Fruit fly (Drosophila melanogaster): Measurements from ENCODE around the gene CG5217.

CG5217 gene

dm6 chr3R:19256477-19256876 lies 8.5 kb upstream of the CG5217 start, which contains the start of gene CG14280:
CG14280 (plus strand) TSS chr3R:19256777.
- no peak for TF ChIP-seq CG4617 (GFP tag; optimal IDR thresholded peaks at IDR 0.05; ENCODE audit: borderline replicate concordance)
- no peak for TF ChIP-seq Stat92E (GFP tag; optimal IDR thresholded peaks at IDR 0.05)
- TF ChIP-seq jumu (GFP tag; optimal IDR thresholded peaks at IDR 0.05): no peak
- TF ChIP-seq pum (GFP tag; optimal IDR thresholded peaks at IDR 0.05): no peak
- no peak for TF ChIP-seq Hey (tag; optimal IDR thresholded peaks at IDR 0.05)
- TF ChIP-seq NfI (GFP tag; optimal IDR thresholded peaks at IDR 0.05): no peak
- TF ChIP-seq pb (GFP tag; optimal IDR thresholded peaks at IDR 0.05): no peak
- TF ChIP-seq CG2129 (GFP tag; IDR thresholded peaks at IDR 0.05; ENCODE audit: partially characterized antibody): no peak
- no peak for TF ChIP-seq fd96Cb (tag; optimal IDR thresholded peaks at IDR 0.05)
- no peak for TF ChIP-seq Hsf (GFP tag; optimal IDR thresholded peaks at IDR 0.05)
- no peak for TF ChIP-seq ems (GFP tag; optimal IDR thresholded peaks at IDR 0.05)
- TF ChIP-seq dan (GFP tag; IDR thresholded peaks at IDR 0.05): no peak
- no peak for TF ChIP-seq HLH4C (GFP tag; IDR thresholded peaks at IDR 0.05; ENCODE audit: partially characterized antibody)
- TF ChIP-seq BtbVII (GFP tag; optimal IDR thresholded peaks at IDR 0.05): no peak
- TF ChIP-seq tin (GFP tag; optimal IDR thresholded peaks at IDR 0.05): no peak

DNA sequence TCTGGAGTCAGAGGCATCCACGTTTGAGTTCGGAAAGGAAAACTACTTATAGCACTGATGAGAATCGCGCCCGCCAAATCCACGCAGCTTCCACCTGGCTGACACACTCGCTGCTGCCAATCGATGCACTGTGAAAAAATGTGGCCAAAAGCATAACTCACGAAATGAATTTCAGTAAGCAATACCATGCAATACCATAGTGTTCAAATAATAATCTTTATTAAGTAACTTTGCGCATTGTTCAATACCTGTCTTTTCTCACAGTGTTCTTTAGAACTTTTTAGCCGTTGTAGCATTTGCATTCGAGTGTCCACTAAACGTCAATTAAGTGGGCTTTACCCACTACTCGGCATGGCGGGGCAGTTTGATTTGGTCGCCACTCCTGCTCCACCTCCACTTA lies 7.3 kb upstream of the CG5217 start:
- 0 out of 2 replicates have a peak, but pooled peaks have one; percentile 5 for TF ChIP-seq CG9932 (GFP tag; IDR thresholded peaks at IDR 0.05)
- TF ChIP-seq NC2β (GFP tag; optimal IDR thresholded peaks at IDR 0.05): no peak
- TF ChIP-seq CG15514 (GFP tag; optimal IDR thresholded peaks at IDR 0.05): no peak
- TF ChIP-seq Chrac-16 (GFP tag; optimal IDR thresholded peaks at IDR 0.05): no peak
- TF ChIP-seq sens (GFP tag): peak; percentile 7
- peak; percentile 7 for TF ChIP-seq CG11504 (tag; optimal IDR thresholded peaks at IDR 0.05)
- no peak for TF ChIP-seq ewg (GFP tag; optimal IDR thresholded peaks at IDR 0.05)
- peak; percentile 37; the same call in 2 of the 3 replicates for TF ChIP-seq zfh1 (GFP tag; IDR thresholded peaks at IDR 0.05)
- TF ChIP-seq CG12769 (tag; optimal IDR thresholded peaks at IDR 0.05): no peak
- no peak for TF ChIP-seq Mes4 (GFP tag; optimal IDR thresholded peaks at IDR 0.05)
- 0 out of 3 replicates have a peak, but pooled peaks have one; percentile 19 for TF ChIP-seq H15 (GFP tag; IDR thresholded peaks at IDR 0.05)
- 0 out of 2 replicates have a peak, but pooled peaks have one; percentile 24 for TF ChIP-seq sisA (GFP tag; IDR thresholded peaks at IDR 0.05)
- TF ChIP-seq ham (GFP tag; IDR thresholded peaks at IDR 0.05): no peak
- no peak for TF ChIP-seq CG2116 (GFP tag; optimal IDR thresholded peaks at IDR 0.05)
- TF ChIP-seq CG10979 (tag; optimal IDR thresholded peaks at IDR 0.05): no peak
- no peak for TF ChIP-seq Scr (GFP tag; IDR thresholded peaks at IDR 0.05; ENCODE audit: partially characterized antibody)
- TF ChIP-seq CG8944 (GFP tag; optimal IDR thresholded peaks at IDR 0.05): no peak
- TF ChIP-seq nau (GFP tag; optimal IDR thresholded peaks at IDR 0.05): no peak
- TF ChIP-seq Lim3 (GFP tag; IDR thresholded peaks at IDR 0.05): no peak
- TF ChIP-seq jing (GFP tag; optimal IDR thresholded peaks at IDR 0.05): no peak
- TF ChIP-seq so (GFP tag; IDR thresholded peaks at IDR 0.05): no peak
- peak; percentile 6 for TF ChIP-seq gem (tag; optimal IDR thresholded peaks at IDR 0.05)
- no peak for TF ChIP-seq CG3847 (GFP tag; IDR thresholded peaks at IDR 0.05)
- peak; percentile 7 to 48 for TF ChIP-seq bsh (GFP tag; optimal IDR thresholded peaks at IDR 0.05)
- 0 out of 2 replicates have a peak, but pooled peaks have one; percentile 10 for TF ChIP-seq Ptx1 (GFP tag; IDR thresholded peaks at IDR 0.05)
- TF ChIP-seq Ets65A (GFP tag): peak; percentile 44
- TF ChIP-seq psq (GFP tag; optimal IDR thresholded peaks at IDR 0.05): no peak
- no peak for TF ChIP-seq Rfx (GFP tag; IDR thresholded peaks at IDR 0.05)
- no peak for TF ChIP-seq CG10267 (tag; optimal IDR thresholded peaks at IDR 0.05)
- no peak for TF ChIP-seq HHEX (GFP tag; optimal IDR thresholded peaks at IDR 0.05)
- no peak for TF ChIP-seq CG10462 (GFP tag; optimal IDR thresholded peaks at IDR 0.05)
- TF ChIP-seq unpg (GFP tag; optimal IDR thresholded peaks at IDR 0.05): no peak
- no peak for TF ChIP-seq CG2712 (tag; optimal IDR thresholded peaks at IDR 0.05)
- no peak for TF ChIP-seq Oli (tag; optimal IDR thresholded peaks at IDR 0.05)
- no peak for TF ChIP-seq Gug (GFP tag; IDR thresholded peaks at IDR 0.05)
- TF ChIP-seq CG8478 (optimal IDR thresholded peaks at IDR 0.05): no peak

All from whole organism, embryonic.